Worm (Caenorhabditis elegans) whole organism, L4 larva: ENCODE data around the gene csp-2.

Source experiments
- F26F4.8 ChIP-seq: fragments of 200-800 bp; sonication (Bioruptor generic); conservative IDR thresholded peaks from 2 replicates; pipeline ENCODE4 v1.3.6; 2022; ENCODE audit warnings: missing genetic modification characterization, missing compliant biosample characterization
- lin-15B ChIP-seq: fragments of 150-350 bp; sonication (generic microtip); optimal IDR thresholded peaks from 3 replicates; lab custom pipeline; 2014; ENCODE audit warnings: missing biosample characterization, missing genetic modification characterization
- zag-1 ChIP-seq: fragments of 150-350 bp; optimal IDR thresholded peaks from 2 replicates; lab custom pipeline; 2014; ENCODE audit warnings: missing biosample characterization, missing genetic modification characterization

ce11 chrIV:6301764-6302163, 5.8 kb upstream of the csp-2 start, which contains the start of gene srv-26:
- TF ChIP-seq lin-15B (tag; lab: Kevin White, UChicago) (no peak), zag-1 (tag; lab: Kevin White, UChicago) (no peak), F26F4.8 (no peak)
